Worm (Caenorhabditis elegans) whole organism, L1 larva: ENCODE measurements around the gene K03H1.11.

ENCODE experiments used
- Y116A8C.19 ChIP-seq: sonication (generic microtip); optimal IDR thresholded peaks from 2 replicates; lab custom pipeline; 2016; ENCODE audit warnings: missing compliant biosample characterization, missing genetic modification characterization, borderline replicate concordance
- aha-1 ChIP-seq: fragments of 150-350 bp; optimal IDR thresholded peaks from 2 replicates; lab custom pipeline; 2014; ENCODE audit warnings: missing biosample characterization, missing genetic modification characterization
- ama-1 ChIP-seq: fragments of 150-350 bp; optimal IDR thresholded peaks from 2 replicates; lab custom pipeline; 2014
- blmp-1 ChIP-seq: fragments of 150-350 bp; optimal IDR thresholded peaks from 2 replicates; lab custom pipeline; 2014; ENCODE audit warnings: missing biosample characterization, missing genetic modification characterization
- dpl-1 ChIP-seq, 3 experiments: fragments of 150-350 bp in 2 of 3; sonication (generic microtip) in 1 of 3; optimal IDR thresholded peaks; 2 replicates each; lab custom pipeline; 2014 to 2017; ENCODE audit warnings: missing biosample characterization in 3 of 3, missing genetic modification characterization in 3 of 3, missing genetic modification reagents in 3 of 3
- dsc-1 ChIP-seq: sonication (generic microtip); optimal IDR thresholded peaks from 2 replicates; lab custom pipeline; 2016; ENCODE audit warnings: mild to moderate bottlenecking, missing genetic modification characterization, missing compliant biosample characterization
- efl-1 ChIP-seq, 4 experiments: fragments of 150-350 bp; optimal IDR thresholded peaks in 3 of 4; peaks in 1 of 4; 1 replicate in 1 of 4; 2 replicates in 3 of 4; lab custom pipeline; 2014; ENCODE audit warnings: missing biosample characterization in 2 of 4, missing genetic modification characterization in 2 of 4, missing genetic modification reagents in 2 of 4
- egl-13 ChIP-seq: sonication (generic microtip); optimal IDR thresholded peaks from 2 replicates; lab custom pipeline; 2016; ENCODE audit warnings: missing genotype, missing genetic modification reagents, missing genetic modification characterization, missing compliant biosample characterization
- ets-5 ChIP-seq: fragments of 200-800 bp; sonication (Bioruptor generic); IDR thresholded peaks from 2 replicates; pipeline ENCODE4 v1.3.6; 2022; ENCODE audit warnings: missing genetic modification characterization, missing compliant biosample characterization
- fkh-10 ChIP-seq: sonication (generic microtip); optimal IDR thresholded peaks from 2 replicates; lab custom pipeline; 2017; ENCODE audit warnings: missing biosample characterization, missing genetic modification reagents, missing genetic modification characterization
- fkh-4 ChIP-seq: sonication (generic microtip); optimal IDR thresholded peaks from 2 replicates; lab custom pipeline; 2016; ENCODE audit warnings: missing compliant biosample characterization, missing genetic modification characterization, borderline replicate concordance
- hlh-17 ChIP-seq: fragments of 200-800 bp; sonication (Bioruptor generic); optimal IDR thresholded peaks from 2 replicates; lab custom pipeline; 2018; ENCODE audit warnings: missing genetic modification characterization, mild to moderate bottlenecking, missing compliant biosample characterization, moderate library complexity, borderline replicate concordance
- lin-14 ChIP-seq: fragments of 200-800 bp; sonication (Bioruptor generic); optimal IDR thresholded peaks from 2 replicates; lab custom pipeline; 2018; ENCODE audit warnings: mild to moderate bottlenecking, missing genetic modification characterization, moderate library complexity, missing compliant biosample characterization
- lin-15B ChIP-seq: fragments of 150-350 bp; sonication (generic microtip); optimal IDR thresholded peaks from 3 replicates; lab custom pipeline; 2014; ENCODE audit warnings: missing biosample characterization, missing genetic modification characterization
- mdl-1 ChIP-seq, 2 experiments: fragments of 150-350 bp; optimal IDR thresholded peaks; 2 replicates each; lab custom pipeline; 2014 to 2017; ENCODE audit warnings: missing biosample characterization in 2 of 2, missing genetic modification characterization in 2 of 2, inconsistent platforms in 1 of 2
- nhr-12 ChIP-seq: sonication (generic microtip); optimal IDR thresholded peaks from 2 replicates; lab custom pipeline; 2017; ENCODE audit warnings: missing biosample characterization, missing genetic modification characterization
- nhr-237 ChIP-seq: fragments of 150-350 bp; optimal IDR thresholded peaks from 2 replicates; lab custom pipeline; 2014; ENCODE audit warnings: missing biosample characterization, missing genetic modification characterization
- nhr-47 ChIP-seq: sonication (generic microtip); optimal IDR thresholded peaks from 2 replicates; lab custom pipeline; 2016; ENCODE audit warnings: mild to moderate bottlenecking, missing genetic modification characterization, moderate library complexity, missing compliant biosample characterization
- nhr-71 ChIP-seq: sonication (generic microtip); optimal IDR thresholded peaks from 2 replicates; lab custom pipeline; 2016; ENCODE audit warnings: mild to moderate bottlenecking, missing genetic modification characterization, moderate library complexity, missing compliant biosample characterization
- nhr-84 ChIP-seq: sonication (generic microtip); optimal IDR thresholded peaks from 2 replicates; lab custom pipeline; 2017; ENCODE audit warnings: missing biosample characterization, missing genetic modification characterization
- pax-3 ChIP-seq: fragments of 200-800 bp; sonication (Bioruptor generic); optimal IDR thresholded peaks from 2 replicates; lab custom pipeline; 2018; ENCODE audit warnings: mild to moderate bottlenecking, missing genetic modification characterization, moderate library complexity, missing compliant biosample characterization
- rnt-1 ChIP-seq: sonication (generic microtip); optimal IDR thresholded peaks from 2 replicates; lab custom pipeline; 2016; ENCODE audit warnings: mild to moderate bottlenecking, missing genetic modification characterization, moderate library complexity, missing compliant biosample characterization
- skn-1 ChIP-seq: fragments of 150-350 bp; optimal IDR thresholded peaks from 2 replicates; lab custom pipeline; 2014; ENCODE audit warnings: missing biosample characterization, missing genetic modification characterization
- sox-4 ChIP-seq: sonication (generic microtip); optimal IDR thresholded peaks from 2 replicates; lab custom pipeline; 2016; ENCODE audit warnings: missing genetic modification characterization, missing compliant biosample characterization
- sup-37 ChIP-seq: fragments of 200-800 bp; sonication (Bioruptor generic); optimal IDR thresholded peaks from 2 replicates; lab custom pipeline; 2018; ENCODE audit warnings: mild to moderate bottlenecking, missing genetic modification characterization, missing compliant biosample characterization
- tbx-2 ChIP-seq: sonication (generic microtip); optimal IDR thresholded peaks from 2 replicates; lab custom pipeline; 2016; ENCODE audit warnings: missing genetic modification characterization, missing compliant biosample characterization
- unc-62 ChIP-seq: fragments of 150-350 bp; optimal IDR thresholded peaks from 2 replicates; lab custom pipeline; 2014; ENCODE audit warnings: missing biosample characterization, missing genetic modification reagents, missing genetic modification characterization
- ztf-11 ChIP-seq, 2 experiments: sonication (generic microtip); optimal IDR thresholded peaks; 2 replicates each; lab custom pipeline; 2016 to 2017; ENCODE audit warnings: missing genetic modification characterization in 2 of 2, missing biosample characterization in 1 of 2, missing compliant biosample characterization in 1 of 2

The K03H1.11 gene

DNA sequence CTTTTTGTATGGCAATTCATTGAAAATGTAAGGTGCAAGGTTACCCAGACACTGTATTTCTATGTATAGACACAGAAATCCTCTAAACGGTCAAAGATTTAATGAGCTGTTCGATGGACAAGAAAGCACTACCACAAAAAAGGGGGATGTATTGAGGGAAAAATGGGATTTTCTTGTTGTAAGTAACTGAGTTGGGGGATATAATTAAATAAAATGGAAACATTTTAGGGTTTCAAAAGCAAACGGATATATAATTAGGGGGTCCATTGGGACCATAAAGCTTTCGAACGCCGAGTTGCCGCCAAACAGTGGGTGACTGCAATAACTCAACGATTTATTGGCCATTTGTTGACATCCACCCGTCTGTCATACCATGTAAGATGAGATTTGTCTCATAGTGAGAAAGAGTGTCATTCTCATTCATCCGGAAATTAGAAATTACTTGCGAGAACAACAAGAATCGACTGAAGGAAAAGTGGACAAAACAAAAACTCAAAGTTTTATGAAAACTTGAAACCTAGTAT lies 30.4 kb upstream of the K03H1.11 start:
- TF ChIP-seq pax-3 (tag; lab: Kevin White, UChicago) (no peak), nhr-47 (tag; lab: Kevin White, UChicago) (no peak)

DNA sequence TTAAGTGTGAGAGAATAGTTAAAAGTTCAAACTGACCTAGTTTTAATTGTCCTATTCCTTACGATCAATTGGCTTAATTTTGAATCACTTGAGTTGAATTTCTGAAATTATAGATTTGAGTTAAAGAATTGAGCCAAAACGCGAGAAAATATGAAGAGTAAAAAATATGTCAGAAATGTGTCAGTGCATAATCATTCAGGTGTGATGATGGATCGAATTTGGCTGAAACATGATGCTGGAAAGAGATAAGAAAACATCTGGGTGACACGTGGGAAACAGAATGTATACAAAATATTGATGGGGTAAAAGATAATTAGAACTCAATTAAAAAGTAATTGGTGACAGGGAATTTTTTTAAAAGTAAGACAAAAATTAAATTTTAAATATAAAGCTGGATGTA lies 22.0 kb upstream of the K03H1.11 start, which contains the start of gene R10E12.2:
Gene R10E12.2 (minus strand): TSS at position 101 of the 400 bp plus-strand sequence.
- TF ChIP-seq efl-1 (optimal IDR thresholded peaks at IDR 0.05; lab: Kevin White, UChicago) = no peak
- TF ChIP-seq efl-1 (GFP tag; optimal IDR thresholded peaks at IDR 0.05 in 1 of 2; lab: Kevin White, UChicago) = peak in 1 of 2 experiments; percentile 26
- no peak for TF ChIP-seq ama-1 (lab: Kevin White, UChicago)

DNA sequence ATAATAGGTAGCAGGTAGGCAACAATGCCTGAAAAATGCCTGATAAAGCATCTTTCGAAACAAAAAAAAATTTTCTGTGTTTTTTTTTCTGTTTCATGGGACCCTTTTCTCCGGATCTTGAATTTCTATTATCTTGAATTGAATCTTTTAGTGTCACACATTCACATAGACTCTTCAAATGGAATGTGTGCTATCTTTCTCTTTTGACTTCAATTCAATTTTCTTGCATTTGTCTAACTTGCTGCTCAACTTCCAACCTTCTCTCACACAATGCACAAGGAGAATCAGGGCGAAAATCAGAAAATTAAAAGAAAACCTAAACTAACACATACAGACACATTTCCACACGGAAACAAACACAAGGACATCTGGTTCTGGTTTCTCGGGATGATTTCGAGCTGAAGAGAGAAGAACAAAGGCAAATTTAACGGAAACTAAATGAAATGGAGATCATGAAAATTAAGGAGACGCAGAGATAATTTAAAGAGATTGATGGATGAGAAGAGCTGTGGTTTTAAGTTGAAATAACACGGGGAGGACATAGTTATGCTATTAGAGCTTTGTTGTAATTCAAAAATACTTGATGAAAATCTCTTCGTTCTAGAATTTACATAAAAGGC lies 20.5 kb upstream of the K03H1.11 start:
- TF ChIP-seq efl-1 (optimal IDR thresholded peaks at IDR 0.05; lab: Kevin White, UChicago) (no peak), efl-1 (GFP tag; optimal IDR thresholded peaks at IDR 0.05 in 1 of 2; lab: Kevin White, UChicago) (peak in 1 of 2 experiments; percentile 74), lin-14 (GFP tag; lab: Kevin White, UChicago) (peak; percentile 24), fkh-10 (peak; percentile 49), dsc-1 (peak; percentile 97), dpl-1 (GFP tag; optimal IDR thresholded peaks at IDR 0.05; lab: Kevin White, UChicago) (no peak), fkh-4 (peak; percentile 71), rnt-1 (tag; lab: Kevin White, UChicago) (no peak)
- TF ChIP-seq, all 84 proteins: peak for 5

- TF ChIP-seq Y116A8C.19 (tag; lab: Kevin White, UChicago) = no peak
- no peak for TF ChIP-seq nhr-84 (tag; lab: Kevin White, UChicago)
- TF ChIP-seq efl-1 (optimal IDR thresholded peaks at IDR 0.05; lab: Kevin White, UChicago) = no peak
- TF ChIP-seq efl-1 (GFP tag; optimal IDR thresholded peaks at IDR 0.05 in 1 of 2; lab: Kevin White, UChicago) = no peak
- TF ChIP-seq sup-37 = no peak
- TF ChIP-seq nhr-237 (tag; lab: Kevin White, UChicago) = no peak
- TF ChIP-seq lin-15B (tag; lab: Kevin White, UChicago) = no peak
Measured at ce11 chrIII:9969371-9969770, 17.6 kb upstream of the K03H1.11 start.

DNA sequence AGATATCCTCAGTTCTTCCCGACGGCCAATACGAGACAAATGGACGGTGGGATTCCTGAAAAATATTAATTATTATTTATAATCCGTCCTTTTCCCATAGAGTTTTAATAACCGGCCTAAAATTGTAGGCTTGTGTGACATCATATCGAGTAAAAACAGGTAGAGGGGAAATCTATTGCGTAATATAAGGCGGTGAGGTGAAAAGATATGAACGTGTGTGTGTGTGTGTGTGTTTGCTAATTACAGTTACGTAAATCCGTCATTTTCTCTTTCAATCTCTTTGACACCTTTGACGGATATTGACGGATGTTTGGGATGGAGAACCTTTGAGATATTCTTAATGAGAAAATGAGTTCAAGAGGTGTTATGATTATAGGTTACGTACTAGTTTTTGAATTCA lies 13.7 kb upstream of the K03H1.11 start:
- TF ChIP-seq mdl-1 (tag; optimal IDR thresholded peaks at IDR 0.05; lab: Kevin White, UChicago) (no peak), blmp-1 (tag; lab: Kevin White, UChicago) (peak; percentile 39)

ce11 chrIII:9964416-9964815 lies 12.7 kb upstream of the K03H1.11 start:
- TF ChIP-seq unc-62 (GFP tag; lab: Kevin White, UChicago) (no peak), nhr-12 (tag; lab: Kevin White, UChicago) (no peak), ets-5 (no peak), nhr-47 (tag; lab: Kevin White, UChicago) (no peak), tbx-2 (tag; lab: Kevin White, UChicago) (no peak), sox-4 (tag; lab: Kevin White, UChicago) (no peak), egl-13 (tag; lab: Kevin White, UChicago) (no peak), nhr-71 (tag; lab: Kevin White, UChicago) (no peak), lin-14 (GFP tag; lab: Kevin White, UChicago) (no peak)
- TF ChIP-seq, all 84 proteins: peak for 0

DNA sequence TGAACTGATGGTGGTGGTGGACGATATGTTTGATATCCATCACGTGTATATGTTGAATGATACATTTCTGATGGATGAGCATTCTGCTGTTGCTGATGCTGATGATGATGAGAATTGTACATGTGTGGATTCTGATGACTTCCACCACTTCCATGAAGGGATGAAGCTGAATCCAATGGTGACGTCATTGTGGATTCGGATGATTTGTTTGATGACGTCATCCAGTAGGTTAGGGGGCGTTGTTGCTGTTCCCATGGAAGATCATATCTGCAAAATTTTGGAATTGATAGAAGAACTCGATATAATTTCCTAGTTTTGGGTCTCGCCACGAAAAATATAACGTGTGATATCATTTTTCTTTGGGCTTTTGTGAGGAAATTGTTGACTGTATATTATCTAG lies 11.7 kb upstream of the K03H1.11 start:
- TF ChIP-seq fkh-10 (no peak), aha-1 (no peak), Y116A8C.19 (tag; lab: Kevin White, UChicago) (no peak), dsc-1 (no peak), fkh-4 (no peak), ets-5 (no peak), hlh-17 (GFP tag; lab: Kevin White, UChicago) (no peak), dpl-1 (GFP tag; optimal IDR thresholded peaks at IDR 0.05; lab: Kevin White, UChicago) (no peak), mdl-1 (tag; optimal IDR thresholded peaks at IDR 0.05; lab: Kevin White, UChicago) (no peak), ztf-11 (tag; optimal IDR thresholded peaks at IDR 0.05; lab: Kevin White, UChicago) (no peak), skn-1 (tag; lab: Kevin White, UChicago) (no peak), sup-37 (no peak)
- TF ChIP-seq, all 84 proteins: peak for 0
